Fruit fly (Drosophila melanogaster) whole organism: ENCODE data around the gene CG15922.

Experiments used
- EcR ChIP-seq, 2 experiments: fragments of >200 bp; optimal IDR thresholded peaks; 2 replicates each; lab custom pipeline; 2017; ENCODE audit warnings: missing biosample characterization in 2 of 2, missing genetic modification characterization in 2 of 2, missing genetic modification reagents in 2 of 2
- psq ChIP-seq: fragments of >200 bp; optimal IDR thresholded peaks from 2 replicates; lab custom pipeline; 2017

DNA sequence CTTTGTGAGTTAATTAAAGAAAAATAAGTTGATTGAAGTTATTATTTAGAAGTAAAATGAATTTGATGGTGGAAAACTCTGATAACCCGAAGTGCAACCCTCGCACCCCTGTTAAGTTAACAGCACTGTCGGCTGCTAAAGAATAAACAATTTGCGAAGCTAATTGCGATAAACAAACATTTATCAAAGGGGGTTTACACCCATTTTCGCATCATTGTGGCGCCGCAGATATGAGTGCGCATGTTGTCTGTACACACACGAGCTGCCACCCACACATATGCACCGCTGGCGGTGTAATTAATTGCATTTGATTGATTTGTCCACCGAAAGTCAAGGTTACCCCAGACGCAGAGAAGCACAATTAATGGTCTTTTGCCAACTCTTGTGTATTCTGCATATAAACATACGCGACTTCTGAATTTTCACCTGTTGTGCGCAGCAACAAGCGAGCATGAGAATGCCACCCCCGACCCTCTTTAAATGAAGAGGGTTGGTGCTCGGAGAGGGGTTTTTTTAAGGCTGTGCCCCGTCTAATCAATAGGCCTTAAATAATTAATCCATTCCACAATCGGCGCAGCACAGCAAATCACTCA, 8.5 kb downstream of the CG15922 start:
- TF ChIP-seq psq (lab: Kevin White, UChicago) (no peak), EcR (GFP tag; optimal IDR thresholded peaks at IDR 0.05; lab: Kevin White, UChicago) (no peak)
